Fruit fly (Drosophila melanogaster): ENCODE results near the gene KrT95D.
A peak's percentile ranks its signal among the peaks of the same experiment; 100 is the strongest.

KrT95D gene

dm6 chr3R:24047998-24048511, 16.4 kb upstream of the KrT95D start, which contains the start of gene Rox8 (continued):
- TF ChIP-seq CG6163 (GFP tag; IDR thresholded peaks at IDR 0.05) (peak; percentile 23; the same call in 1 of the 3 replicates), Ets21C (GFP tag; optimal IDR thresholded peaks at IDR 0.05) (peak; percentile 46), net (GFP tag; optimal IDR thresholded peaks at IDR 0.05) (peak; percentile 12), CG10631 (GFP tag; optimal IDR thresholded peaks at IDR 0.05) (peak; percentile 11), CG6854 (GFP tag; optimal IDR thresholded peaks at IDR 0.05) (no peak), CG11762 (GFP tag; optimal IDR thresholded peaks at IDR 0.05; ENCODE audit: insufficient read depth) (no peak), acj6 (GFP tag; optimal IDR thresholded peaks at IDR 0.05) (peak; percentile 41), cyc (GFP tag; optimal IDR thresholded peaks at IDR 0.05) (peak; percentile 41), CG6276 (GFP tag; optimal IDR thresholded peaks at IDR 0.05) (peak; percentile 74), CG34406 (GFP tag; optimal IDR thresholded peaks at IDR 0.05) (peak; percentile 59), CG8632 (GFP tag; optimal IDR thresholded peaks at IDR 0.05) (peak; percentile 12), CG9139 (GFP tag; optimal IDR thresholded peaks at IDR 0.05) (no peak), ss (GFP tag; optimal IDR thresholded peaks at IDR 0.05) (peak; percentile 25 to 33), Blimp-1 (GFP tag; optimal IDR thresholded peaks at IDR 0.05) (no peak), Ets96B (tag; optimal IDR thresholded peaks at IDR 0.05) (peak; percentile 12), Lpt (GFP tag; optimal IDR thresholded peaks at IDR 0.05) (no peak), vri (GFP tag; optimal IDR thresholded peaks at IDR 0.05) (peak; percentile 93), esn (GFP tag; optimal IDR thresholded peaks at IDR 0.05) (peak; percentile 63), Met (GFP tag; optimal IDR thresholded peaks at IDR 0.05) (peak; percentile 62), eg (GFP tag; IDR thresholded peaks at IDR 0.05) (0 out of 3 replicates have a peak, but pooled peaks have one; percentile 20), CG16779 (tag; optimal IDR thresholded peaks at IDR 0.05) (peak; percentile 31), CG8319 (GFP tag; optimal IDR thresholded peaks at IDR 0.05) (peak; percentile 1), CG10669 (GFP tag; optimal IDR thresholded peaks at IDR 0.05) (no peak)

dm6 chr3R:24047226-24047976, 15.8 kb upstream of the KrT95D start, which contains the start of gene CG5986:
Gene CG5986 (plus strand): TSS chr3R:24047790.
- peak; percentile 39 for TF ChIP-seq Lpt (GFP tag; optimal IDR thresholded peaks at IDR 0.05)
- TF ChIP-seq CG11294 (GFP tag; IDR thresholded peaks at IDR 0.05): no peak; the same call in 1 of the 2 replicates
- peak; percentile 56 for TF ChIP-seq CG16779 (tag; optimal IDR thresholded peaks at IDR 0.05)
- no peak for TF ChIP-seq fd59A (GFP tag; optimal IDR thresholded peaks at IDR 0.05)
- no peak for TF ChIP-seq CG3032 (tag; optimal IDR thresholded peaks at IDR 0.05)
- TF ChIP-seq CG8319 (GFP tag; optimal IDR thresholded peaks at IDR 0.05): no peak
- TF ChIP-seq CG6808 (GFP tag; optimal IDR thresholded peaks at IDR 0.05): peak; percentile 56
- no peak for TF ChIP-seq vri (GFP tag; optimal IDR thresholded peaks at IDR 0.05)
- TF ChIP-seq CG6276 (GFP tag; optimal IDR thresholded peaks at IDR 0.05): peak; percentile 74
- peak; percentile 6 for TF ChIP-seq CG3919 (GFP tag; optimal IDR thresholded peaks at IDR 0.05)
- TF ChIP-seq CG32006 (GFP tag; optimal IDR thresholded peaks at IDR 0.05): peak; percentile 34
- peak; percentile 74 for TF ChIP-seq CG8119 (GFP tag; IDR thresholded peaks at IDR 0.05)
- TF ChIP-seq CG6854 (GFP tag; optimal IDR thresholded peaks at IDR 0.05): peak; percentile 2
- peak; percentile 73; the same call in 2 of the 3 replicates for TF ChIP-seq CG6163 (GFP tag; IDR thresholded peaks at IDR 0.05)
- TF ChIP-seq ss (GFP tag; optimal IDR thresholded peaks at IDR 0.05): peak; percentile 36 to 55
- TF ChIP-seq eg (GFP tag; IDR thresholded peaks at IDR 0.05): peak; percentile 79
- TF ChIP-seq esn (GFP tag; optimal IDR thresholded peaks at IDR 0.05): no peak
- TF ChIP-seq svp (GFP tag): peak; percentile 55
- TF ChIP-seq CG15336 (GFP tag; IDR thresholded peaks at IDR 0.05): peak; percentile 57
- TF ChIP-seq fkh (GFP tag; optimal IDR thresholded peaks at IDR 0.05): peak; percentile 66
- no peak for TF ChIP-seq acj6 (GFP tag; optimal IDR thresholded peaks at IDR 0.05)
- peak; percentile 15 for TF ChIP-seq fd85E (GFP tag; optimal IDR thresholded peaks at IDR 0.05)
- no peak for TF ChIP-seq Ets21C (GFP tag; optimal IDR thresholded peaks at IDR 0.05)
- no peak for TF ChIP-seq CG10631 (GFP tag; optimal IDR thresholded peaks at IDR 0.05)
- TF ChIP-seq Hr39 (GFP tag; optimal IDR thresholded peaks at IDR 0.05): no peak

Measured in whole organism, prepupa.